Fruit fly (Drosophila melanogaster) whole organism, embryonic: ENCODE measurements around the gene SuUR.

Source experiments
- Awh ChIP-seq: fragments of 200-800 bp; sonication (Bioruptor generic); IDR thresholded peaks from 2 replicates; pipeline ENCODE4, ENCODE4 v1.3.6; 2022; ENCODE audit warnings: missing biosample characterization, missing genetic modification characterization
- Bdp1 ChIP-seq: fragments of 200-800 bp; sonication (Bioruptor generic); optimal IDR thresholded peaks from 3 replicates; lab custom pipeline; 2016; ENCODE audit warnings: missing biosample characterization, missing genetic modification characterization
- Bteb2 ChIP-seq: fragments of 200-800 bp; sonication (Bioruptor generic); optimal IDR thresholded peaks from 2 replicates; lab custom pipeline; 2016; ENCODE audit warnings: missing biosample characterization, missing genetic modification characterization
- CG10274 ChIP-seq: fragments of 200-800 bp; sonication (Bioruptor generic); optimal IDR thresholded peaks from 3 replicates; lab custom pipeline; 2017; ENCODE audit warnings: missing biosample characterization, mild to moderate bottlenecking, missing genetic modification characterization
- CG12659 ChIP-seq: fragments of 200-800 bp; sonication (Bioruptor generic); optimal IDR thresholded peaks from 3 replicates; lab custom pipeline; 2017; ENCODE audit warnings: mild to moderate bottlenecking, missing biosample characterization, missing genetic modification reagents, missing genetic modification characterization
- CG13123 ChIP-seq: fragments of 200-800 bp; sonication (Bioruptor generic); optimal IDR thresholded peaks from 2 replicates; lab custom pipeline; 2016; ENCODE audit warnings: missing biosample characterization, missing genetic modification characterization
- CG14014 ChIP-seq: fragments of 200-800 bp; sonication (Bioruptor generic); IDR thresholded peaks from 2 replicates; pipeline ENCODE4 v1.3.6; 2022; ENCODE audit warnings: missing biosample characterization, missing genetic modification characterization
- CG15011 ChIP-seq: fragments of 200-800 bp; sonication (Bioruptor generic); optimal IDR thresholded peaks from 3 replicates; lab custom pipeline; 2018; ENCODE audit warnings: missing biosample characterization, mild to moderate bottlenecking, missing genetic modification characterization
- CG17361 ChIP-seq: fragments of 200-800 bp; sonication (Bioruptor generic); IDR thresholded peaks from 3 replicates; pipeline ENCODE4 v1.3.6; 2022; ENCODE audit warnings: missing biosample characterization, missing genetic modification characterization
- CG17385 ChIP-seq: fragments of 200-800 bp; sonication (Bioruptor generic); optimal IDR thresholded peaks from 3 replicates; lab custom pipeline; 2018; ENCODE audit warnings: missing biosample characterization, mild to moderate bottlenecking, missing genetic modification characterization
- CG18619 ChIP-seq: fragments of 200-800 bp; sonication (Bioruptor generic); optimal IDR thresholded peaks from 3 replicates; lab custom pipeline; 2017; ENCODE audit warnings: missing biosample characterization, mild to moderate bottlenecking, missing genetic modification characterization
- CG2712 ChIP-seq: fragments of 200-800 bp; optimal IDR thresholded peaks from 3 replicates; lab custom pipeline; 2019; ENCODE audit warnings: missing biosample characterization, mild to moderate bottlenecking, missing genetic modification characterization, moderate library complexity
- CG3407 ChIP-seq: fragments of 200-800 bp; sonication (Bioruptor generic); optimal IDR thresholded peaks from 2 replicates; lab custom pipeline; 2018; ENCODE audit warnings: missing biosample characterization, mild to moderate bottlenecking, missing genetic modification characterization
- CG34422 ChIP-seq: fragments of 200-800 bp; sonication (Bioruptor generic); IDR thresholded peaks from 3 replicates; pipeline ENCODE4 v1.3.6; 2022; ENCODE audit warnings: missing biosample characterization, missing genetic modification characterization
- CG3838 ChIP-seq: fragments of 200-800 bp; sonication (Bioruptor generic); optimal IDR thresholded peaks from 3 replicates; lab custom pipeline; 2016; ENCODE audit warnings: missing biosample characterization, missing genetic modification characterization
- CG4404 ChIP-seq: fragments of 200-800 bp; sonication (Bioruptor generic); IDR thresholded peaks from 2 replicates; pipeline ENCODE4 v1.3.6; 2022; ENCODE audit warnings: missing biosample characterization, missing genetic modification characterization
- CG6272 ChIP-seq: fragments of 200-800 bp; sonication (Bioruptor generic); IDR thresholded peaks from 2 replicates; pipeline ENCODE4 v1.3.6; 2022; ENCODE audit warnings: missing biosample characterization, missing genetic modification characterization
- CG6654 ChIP-seq: fragments of 200-800 bp; sonication (Bioruptor generic); optimal IDR thresholded peaks from 2 replicates; lab custom pipeline; 2017; ENCODE audit warnings: missing biosample characterization, mild to moderate bottlenecking, missing genetic modification characterization
- CG6791 ChIP-seq: fragments of 200-800 bp; sonication (Bioruptor generic); IDR thresholded peaks from 3 replicates; pipeline ENCODE4 v1.3.6; 2022; ENCODE audit warnings: missing biosample characterization, missing genetic modification characterization; ENCODE audit not compliant: partially characterized antibody
- CG7556 ChIP-seq: fragments of 200-800 bp; sonication (Bioruptor generic); optimal IDR thresholded peaks from 2 replicates; lab custom pipeline; 2017; ENCODE audit warnings: missing biosample characterization, mild to moderate bottlenecking, missing genetic modification characterization
- CG8290 ChIP-seq, 3 experiments: fragments of 200-800 bp; sonication (Bioruptor generic); optimal IDR thresholded peaks; 2 replicates each; lab custom pipeline; 2016 to 2019; ENCODE audit warnings: missing biosample characterization in 3 of 3, missing genetic modification characterization in 3 of 3, mild to moderate bottlenecking in 2 of 3, moderate library complexity in 1 of 3
- CoRest ChIP-seq: fragments of 200-800 bp; sonication (Bioruptor generic); optimal IDR thresholded peaks from 3 replicates; lab custom pipeline; 2018; ENCODE audit warnings: missing biosample characterization, mild to moderate bottlenecking, missing genetic modification characterization, moderate library complexity
- D19A ChIP-seq: fragments of 200-800 bp; optimal IDR thresholded peaks from 3 replicates; lab custom pipeline; 2019; ENCODE audit warnings: missing biosample characterization, mild to moderate bottlenecking, missing genetic modification characterization, moderate library complexity
- ERR ChIP-seq: fragments of 200-800 bp; sonication (Bioruptor generic); optimal IDR thresholded peaks from 2 replicates; lab custom pipeline; 2016; ENCODE audit warnings: missing biosample characterization, missing genetic modification characterization
- GATAe ChIP-seq: fragments of 200-800 bp; sonication (Bioruptor generic); conservative IDR thresholded peaks from 2 replicates; pipeline ENCODE4 v1.3.6; 2022; ENCODE audit warnings: missing biosample characterization, missing genetic modification characterization
- Hr3 ChIP-seq: fragments of 200-800 bp; sonication (Bioruptor generic); optimal IDR thresholded peaks from 3 replicates; lab custom pipeline; 2016; ENCODE audit warnings: missing biosample characterization, missing genetic modification characterization
- Jarid2 ChIP-seq: fragments of 200-800 bp; sonication (Bioruptor generic); optimal IDR thresholded peaks from 3 replicates; lab custom pipeline; 2017; ENCODE audit warnings: mild to moderate bottlenecking, missing biosample characterization, missing genetic modification reagents, missing genetic modification characterization
- Meics ChIP-seq: fragments of 200-800 bp; sonication (Bioruptor generic); optimal IDR thresholded peaks from 2 replicates; lab custom pipeline; 2017; ENCODE audit warnings: missing biosample characterization, mild to moderate bottlenecking, missing genetic modification characterization
- Pdp1 ChIP-seq, 2 experiments: fragments of 200-800 bp; sonication (Bioruptor generic); optimal IDR thresholded peaks; 3 replicates each; lab custom pipeline; 2016; ENCODE audit warnings: missing biosample characterization in 2 of 2, missing genetic modification characterization in 2 of 2, mild to moderate bottlenecking in 1 of 2, moderate library complexity in 1 of 2
- Ravus ChIP-seq: fragments of 200-800 bp; sonication (Bioruptor generic); IDR thresholded peaks from 2 replicates; pipeline ENCODE4 v1.3.6; 2022; ENCODE audit warnings: missing biosample characterization, missing genetic modification characterization
- Six4 ChIP-seq: fragments of 200-800 bp; sonication (Bioruptor generic); optimal IDR thresholded peaks from 2 replicates; lab custom pipeline; 2016; ENCODE audit warnings: missing biosample characterization, missing genetic modification characterization
- aop ChIP-seq: fragments of 200-800 bp; sonication (Bioruptor generic); IDR thresholded peaks from 2 replicates; pipeline ENCODE4 v1.3.6; 2022; ENCODE audit warnings: missing biosample characterization, missing genetic modification characterization
- corto ChIP-seq: fragments of 200-800 bp; sonication (Bioruptor generic); optimal IDR thresholded peaks from 2 replicates; lab custom pipeline; 2016; ENCODE audit warnings: missing biosample characterization, mild to moderate bottlenecking, missing genetic modification characterization, moderate library complexity
- crol ChIP-seq: fragments of 200-800 bp; sonication (Bioruptor generic); IDR thresholded peaks from 2 replicates; pipeline ENCODE4 v1.3.6; 2022; ENCODE audit warnings: missing biosample characterization, missing genetic modification characterization
- cwo ChIP-seq: fragments of 200-800 bp; sonication (Bioruptor generic); optimal IDR thresholded peaks from 3 replicates; lab custom pipeline; 2017; ENCODE audit warnings: missing biosample characterization, missing genetic modification characterization, mild to moderate bottlenecking, moderate library complexity, missing genetic modification reagents
- dati ChIP-seq: fragments of 200-800 bp; sonication (Bioruptor generic); IDR thresholded peaks from 2 replicates; pipeline ENCODE4 v1.3.6; 2022; ENCODE audit warnings: missing biosample characterization, missing genetic modification characterization
- dimm ChIP-seq: fragments of 200-800 bp; sonication (Bioruptor generic); IDR thresholded peaks from 2 replicates; pipeline ENCODE4 v1.3.6; 2022; ENCODE audit warnings: missing biosample characterization, missing genetic modification characterization
- exex ChIP-seq: fragments of 200-800 bp; sonication (Bioruptor generic); optimal IDR thresholded peaks from 4 replicates; lab custom pipeline; 2018; ENCODE audit warnings: missing biosample characterization, mild to moderate bottlenecking, missing genetic modification characterization, moderate library complexity
- gcm ChIP-seq: fragments of 200-800 bp; sonication (Bioruptor generic); optimal IDR thresholded peaks from 2 replicates; lab custom pipeline; 2019; ENCODE audit warnings: missing biosample characterization, mild to moderate bottlenecking, missing genetic modification characterization, moderate library complexity
- lab ChIP-seq: fragments of 200-800 bp; sonication (Bioruptor generic); optimal IDR thresholded peaks from 3 replicates; lab custom pipeline; 2017; ENCODE audit warnings: missing biosample characterization, missing genetic modification characterization, mild to moderate bottlenecking, moderate library complexity, missing genetic modification reagents
- phol ChIP-seq: fragments of 200-800 bp; sonication (Bioruptor generic); optimal IDR thresholded peaks from 3 replicates; lab custom pipeline; 2018; ENCODE audit warnings: missing biosample characterization, mild to moderate bottlenecking, missing genetic modification characterization, moderate library complexity
- repo ChIP-seq: fragments of 200-800 bp; sonication (Bioruptor generic); optimal IDR thresholded peaks from 2 replicates; lab custom pipeline; 2016; ENCODE audit warnings: missing biosample characterization, missing genetic modification characterization
- scrt ChIP-seq: fragments of 200-800 bp; sonication (Bioruptor generic); optimal IDR thresholded peaks from 2 replicates; lab custom pipeline; 2018; ENCODE audit warnings: missing biosample characterization, mild to moderate bottlenecking, missing genetic modification characterization, moderate library complexity
- sd ChIP-seq: fragments of 200-800 bp; sonication (Bioruptor generic); optimal IDR thresholded peaks from 3 replicates; lab custom pipeline; 2018; ENCODE audit warnings: missing biosample characterization, mild to moderate bottlenecking, missing genetic modification characterization, moderate library complexity
- slp2 ChIP-seq: fragments of 200-800 bp; sonication (Bioruptor generic); optimal IDR thresholded peaks from 2 replicates; lab custom pipeline; 2016; ENCODE audit warnings: missing biosample characterization, missing genetic modification characterization
- tgo ChIP-seq: fragments of 200-800 bp; sonication (Bioruptor generic); IDR thresholded peaks from 3 replicates; pipeline ENCODE4 v1.3.6; 2022; ENCODE audit warnings: missing biosample characterization, missing genetic modification characterization
- ttk ChIP-seq: fragments of 200-800 bp; sonication (Bioruptor generic); IDR thresholded peaks from 2 replicates; pipeline ENCODE4 v2.1.2; 2022; ENCODE audit warnings: missing biosample characterization, missing genetic modification characterization
- twi ChIP-seq: fragments of 200-800 bp; optimal IDR thresholded peaks from 2 replicates; lab custom pipeline; 2019; ENCODE audit warnings: missing biosample characterization, mild to moderate bottlenecking, missing genetic modification characterization, moderate library complexity
- zen2 ChIP-seq: fragments of 200-800 bp; sonication (Bioruptor generic); IDR thresholded peaks from 3 replicates; pipeline ENCODE4 v1.3.6; 2022; ENCODE audit warnings: missing biosample characterization, missing genetic modification characterization; ENCODE audit not compliant: partially characterized antibody

Gene SuUR

dm6 chr3L:11089805-11090440 is 25.1 kb downstream of the SuUR start (continued):
- TF ChIP-seq exex (tag; lab: Kevin White, UChicago) (no peak), GATAe (no peak), CG34422 (GFP tag; lab: Robert Waterston, UW) (peak; percentile 74), CG17385 (peak; percentile 91), CG15011 (GFP tag; lab: Kevin White, UChicago) (peak; percentile 67), aop (GFP tag; lab: Robert Waterston, UW) (peak; percentile 22; the same call in 1 of the 2 replicates), lab (GFP tag; lab: Kevin White, UChicago) (peak; percentile 89), CG6791 (GFP tag; lab: Robert Waterston, UW) (no peak), gcm (GFP tag; lab: Kevin White, UChicago) (peak; percentile 91), cwo (peak; percentile 87), Hr3 (peak; percentile 91), CG6654 (GFP tag; lab: Kevin White, UChicago) (peak; percentile 67), twi (tag; lab: Kevin White, UChicago) (peak; percentile 81), scrt (peak; percentile 31), CG13123 (GFP tag; lab: Kevin White, UChicago) (peak; percentile 75), CG3407 (GFP tag; lab: Kevin White, UChicago) (peak; percentile 81), Awh (GFP tag; lab: Robert Waterston, UW) (peak; percentile 90), Bdp1 (GFP tag; lab: Kevin White, UChicago) (peak; percentile 79), crol (no peak), Six4 (peak; percentile 92), CoRest (tag; lab: Kevin White, UChicago) (peak; percentile 95), CG6272 (GFP tag; lab: Robert Waterston, UW) (peak; percentile 51), corto (peak; percentile 49), Bteb2 (GFP tag; lab: Kevin White, UChicago) (peak; percentile 82), CG2712 (tag; lab: Kevin White, UChicago) (peak; percentile 96), dimm (peak; percentile 4; the same call in 1 of the 2 replicates), Pdp1 (GFP tag; optimal IDR thresholded peaks at IDR 0.05; lab: Kevin White, UChicago) (peak; percentile 73 to 84), CG3838 (GFP tag; lab: Kevin White, UChicago) (peak; percentile 79), CG4404 (GFP tag; lab: Robert Waterston, UW) (peak; percentile 65), dati (GFP tag; lab: Robert Waterston, UW) (peak; percentile 51; the same call in 1 of the 2 replicates), CG8290 (GFP tag; optimal IDR thresholded peaks at IDR 0.05; lab: Kevin White, UChicago) (peak; percentile 45), CG8290 (tag; optimal IDR thresholded peaks at IDR 0.05; lab: Kevin White, UChicago) (peak; percentile 52 to 73), D19A (tag; lab: Kevin White, UChicago) (peak; percentile 93), slp2 (GFP tag; lab: Kevin White, UChicago) (peak; percentile 80), ERR (GFP tag; lab: Kevin White, UChicago) (no peak), ttk (GFP tag; lab: Robert Waterston, UW) (peak; percentile 57), CG7556 (peak; percentile 98), Ravus (no peak; the same call in none of the 2 replicates), Jarid2 (GFP tag; lab: Kevin White, UChicago) (peak; percentile 75), CG18619 (GFP tag; lab: Kevin White, UChicago) (peak; percentile 93), CG17361 (GFP tag; lab: Robert Waterston, UW) (peak; percentile 98), Meics (GFP tag; lab: Kevin White, UChicago) (peak; percentile 81), phol (tag; lab: Kevin White, UChicago) (peak; percentile 91), CG14014 (GFP tag; lab: Robert Waterston, UW) (peak; percentile 77), repo (GFP tag; lab: Kevin White, UChicago) (peak; percentile 78), zen2 (no peak), sd (tag; lab: Kevin White, UChicago) (peak; percentile 73), tgo (GFP tag; lab: Robert Waterston, UW) (peak; percentile 83; the same call in 2 of the 3 replicates), CG10274 (GFP tag; lab: Kevin White, UChicago) (peak; percentile 75), CG12659 (GFP tag; lab: Kevin White, UChicago) (peak; percentile 96)
